Worm (Caenorhabditis elegans): ENCODE data around the gene clec-252.

Gene clec-252

ce11 chrV:18780605-18781004 lies 32.0 kb upstream of the clec-252 start:
- TF ChIP-seq fos-1 (tag; optimal IDR thresholded peaks at IDR 0.05) (no peak), tbx-2 (tag; optimal IDR thresholded peaks at IDR 0.05) (no peak), egl-5 (tag; optimal IDR thresholded peaks at IDR 0.05) (no peak)

- TF ChIP-seq ama-1 (optimal IDR thresholded peaks at IDR 0.05) (no peak), pqm-1 (tag; optimal IDR thresholded peaks at IDR 0.05) (peak; percentile 18), fkh-2 (tag; optimal IDR thresholded peaks at IDR 0.05) (no peak), ztf-4 (tag; optimal IDR thresholded peaks at IDR 0.05) (no peak), pha-4 (tag; optimal IDR thresholded peaks at IDR 0.05) (no peak)
Measured at ce11 chrV:18776245-18776737, 27.7 kb upstream of the clec-252 start, which contains the start of gene Y17D7B.4. Y17D7B.4 (minus strand) TSS chrV:18776687.

ce11 chrV:18772761-18773160 lies 24.1 kb upstream of the clec-252 start, which contains the start of gene clec-257:
clec-257 (plus strand) TSS chrV:18773061.
- no peak for TF ChIP-seq ceh-82 (tag; optimal IDR thresholded peaks at IDR 0.05)
- TF ChIP-seq ztf-4 (tag; optimal IDR thresholded peaks at IDR 0.05) = no peak
- TF ChIP-seq mml-1 (tag; optimal IDR thresholded peaks at IDR 0.05) = no peak
- TF ChIP-seq ama-1 (optimal IDR thresholded peaks at IDR 0.05) = no peak

ce11 chrV:18771804-18772386 lies 23.3 kb upstream of the clec-252 start:
- TF ChIP-seq aly-2 (tag; optimal IDR thresholded peaks at IDR 0.05) (no peak), zag-1 (tag; optimal IDR thresholded peaks at IDR 0.05) (no peak), nhr-11 (tag; optimal IDR thresholded peaks at IDR 0.05) (no peak), jun-1 (tag; optimal IDR thresholded peaks at IDR 0.05) (no peak), hmg-11 (tag; optimal IDR thresholded peaks at IDR 0.05) (no peak), snpc-4 (tag; optimal IDR thresholded peaks at IDR 0.05) (no peak), lsy-12 (tag; optimal IDR thresholded peaks at IDR 0.05) (no peak), mml-1 (tag; optimal IDR thresholded peaks at IDR 0.05) (no peak), nhr-12 (tag; optimal IDR thresholded peaks at IDR 0.05) (no peak), ama-1 (optimal IDR thresholded peaks at IDR 0.05) (no peak), egl-5 (tag; optimal IDR thresholded peaks at IDR 0.05) (no peak), nfya-1 (tag; optimal IDR thresholded peaks at IDR 0.05; ENCODE audit: insufficient read depth) (no peak), nhr-237 (tag; optimal IDR thresholded peaks at IDR 0.05) (no peak), lin-15B (tag; optimal IDR thresholded peaks at IDR 0.05) (no peak), ceh-16 (tag; optimal IDR thresholded peaks at IDR 0.05) (no peak), nhr-25 (tag; optimal IDR thresholded peaks at IDR 0.05) (no peak), pqm-1 (tag; optimal IDR thresholded peaks at IDR 0.05) (no peak), nhr-23 (tag; optimal IDR thresholded peaks at IDR 0.05) (no peak), ceh-9 (tag; optimal IDR thresholded peaks at IDR 0.05) (no peak), nhr-76 (tag; optimal IDR thresholded peaks at IDR 0.05) (no peak)

- no peak for TF ChIP-seq ztf-11 (tag; optimal IDR thresholded peaks at IDR 0.05)
- TF ChIP-seq nhr-11 (tag; optimal IDR thresholded peaks at IDR 0.05) = no peak
- TF ChIP-seq fkh-2 (tag; optimal IDR thresholded peaks at IDR 0.05) = no peak
- TF ChIP-seq nhr-237 (tag; optimal IDR thresholded peaks at IDR 0.05) = no peak
- TF ChIP-seq nhr-23 (tag; optimal IDR thresholded peaks at IDR 0.05) = no peak
- TF ChIP-seq ZK546.5 (tag; optimal IDR thresholded peaks at IDR 0.05) = no peak
Measured at ce11 chrV:18771390-18771789, 22.8 kb upstream of the clec-252 start, which contains the start of gene clec-256. clec-256 (plus strand) TSS chrV:18771690.

- no peak for TF ChIP-seq nhr-77 (tag; optimal IDR thresholded peaks at IDR 0.05)
- no peak for TF ChIP-seq mdl-1 (tag; optimal IDR thresholded peaks at IDR 0.05)
- TF ChIP-seq elt-1 (tag; optimal IDR thresholded peaks at IDR 0.05) = no peak
Measured at ce11 chrV:18770623-18771022, 22.0 kb upstream of the clec-252 start, which contains the start of gene clec-255. clec-255 (minus strand) TSS chrV:18770723.

ce11 chrV:18769902-18770301 lies 21.3 kb upstream of the clec-252 start:
- no peak for TF ChIP-seq eor-1 (tag; optimal IDR thresholded peaks at IDR 0.05)
- no peak for TF ChIP-seq elt-3 (tag; optimal IDR thresholded peaks at IDR 0.05)
- TF ChIP-seq nhr-25 (tag; optimal IDR thresholded peaks at IDR 0.05) = no peak
- TF ChIP-seq unc-39 (tag; optimal IDR thresholded peaks at IDR 0.05) = no peak
- no peak for TF ChIP-seq ceh-82 (tag; optimal IDR thresholded peaks at IDR 0.05)
- TF ChIP-seq nhr-77 (tag; optimal IDR thresholded peaks at IDR 0.05) = no peak
- TF ChIP-seq nhr-67 (tag; optimal IDR thresholded peaks at IDR 0.05) = no peak
- TF ChIP-seq egl-27 (tag; optimal IDR thresholded peaks at IDR 0.05) = no peak
